Fruit fly (Drosophila melanogaster) whole organism, wandering third instar larva: Measurements from ENCODE around the gene klar.

Source experiments
- Abd-B ChIP-seq: fragments of >200 bp; optimal IDR thresholded peaks from 2 replicates; lab custom pipeline; 2017; ENCODE audit warnings: missing biosample characterization, missing genetic modification characterization
- CG32264 ChIP-seq: fragments of 200-800 bp; sonication (Bioruptor generic); optimal IDR thresholded peaks from 2 replicates; lab custom pipeline; 2016; ENCODE audit warnings: missing biosample characterization, missing genetic modification characterization
- CG9705 ChIP-seq: fragments of 200-800 bp; sonication (Bioruptor generic); optimal IDR thresholded peaks from 2 replicates; lab custom pipeline; 2018; ENCODE audit warnings: missing biosample characterization, mild to moderate bottlenecking, missing genetic modification characterization
- CrebA ChIP-seq: fragments of 200-800 bp; sonication (Bioruptor generic); optimal IDR thresholded peaks from 2 replicates; lab custom pipeline; 2016; ENCODE audit warnings: missing biosample characterization, mild to moderate bottlenecking, missing genetic modification characterization, borderline replicate concordance
- Dfd ChIP-seq: fragments of >200 bp; optimal IDR thresholded peaks from 2 replicates; lab custom pipeline; 2017; ENCODE audit warnings: missing biosample characterization, missing genetic modification characterization
- Dif ChIP-seq: fragments of 200-275, 200-300 bp; sonication (Bioruptor generic); optimal IDR thresholded peaks from 2 replicates; lab custom pipeline; 2018; ENCODE audit warnings: missing biosample characterization, missing genetic modification characterization; ENCODE audit not compliant: partially characterized antibody
- HLH106 ChIP-seq: fragments of 200-800 bp; optimal IDR thresholded peaks from 3 replicates; lab custom pipeline; 2019; ENCODE audit warnings: missing biosample characterization, mild to moderate bottlenecking, missing genetic modification characterization, moderate library complexity
- Hnf4 ChIP-seq: fragments of 200-800 bp; sonication (Bioruptor generic); optimal IDR thresholded peaks from 2 replicates; lab custom pipeline; 2016; ENCODE audit warnings: missing biosample characterization, mild to moderate bottlenecking, missing genetic modification characterization
- Jra ChIP-seq: sonication (Bioruptor generic); optimal IDR thresholded peaks from 2 replicates; lab custom pipeline; 2016; ENCODE audit warnings: missing biosample characterization, missing genetic modification characterization
- Mio ChIP-seq: sonication (Bioruptor generic); optimal IDR thresholded peaks from 2 replicates; lab custom pipeline; 2016; ENCODE audit warnings: missing biosample characterization, missing genetic modification characterization
- Myc ChIP-seq: fragments of >200 bp; optimal IDR thresholded peaks from 2 replicates; lab custom pipeline; 2017
- N ChIP-seq: fragments of >200 bp; optimal IDR thresholded peaks from 2 replicates; lab custom pipeline; 2018; ENCODE audit warnings: missing biosample characterization, missing external identifiers, missing genetic modification characterization
- OdsH ChIP-seq: fragments of 200-800 bp; sonication (Bioruptor generic); optimal IDR thresholded peaks from 2 replicates; lab custom pipeline; 2016; ENCODE audit warnings: missing biosample characterization, mild to moderate bottlenecking, missing genetic modification characterization
- Rel ChIP-seq, 2 experiments: fragments of 200-800 bp; sonication (Bioruptor generic) in 1 of 2; optimal IDR thresholded peaks; 2 replicates in 1 of 2; 3 replicates in 1 of 2; lab custom pipeline; 2016 to 2019; ENCODE audit warnings: mild to moderate bottlenecking in 2 of 2, missing biosample characterization in 2 of 2, missing genetic modification characterization in 2 of 2, moderate library complexity in 1 of 2
- Sp1 ChIP-seq: fragments of 200-800 bp; sonication (Bioruptor generic); optimal IDR thresholded peaks from 3 replicates; lab custom pipeline; 2019; ENCODE audit warnings: missing biosample characterization, mild to moderate bottlenecking, missing genetic modification characterization, moderate library complexity
- Vsx2 ChIP-seq: fragments of 200-300, 225-300 bp; sonication (Bioruptor generic); optimal IDR thresholded peaks from 2 replicates; lab custom pipeline; 2018; ENCODE audit warnings: missing biosample characterization, missing genetic modification characterization; ENCODE audit not compliant: partially characterized antibody
- br ChIP-seq: fragments of 200-800 bp; sonication (Bioruptor generic); optimal IDR thresholded peaks from 2 replicates; lab custom pipeline; 2016; ENCODE audit warnings: missing biosample characterization, missing genetic modification characterization
- brk ChIP-seq: fragments of 200-800 bp; sonication (Bioruptor generic); optimal IDR thresholded peaks from 2 replicates; lab custom pipeline; 2016; ENCODE audit warnings: missing biosample characterization, mild to moderate bottlenecking, missing genetic modification characterization
- dl ChIP-seq, 2 experiments: fragments of 175-275, 200-275 bp in 1 of 2; fragments of 200-275 bp in 1 of 2; sonication (Bioruptor generic); optimal IDR thresholded peaks; lab custom pipeline; 2018; ENCODE audit warnings: mild to moderate bottlenecking in 2 of 2, missing biosample characterization in 2 of 2, missing genetic modification characterization in 2 of 2, moderate library complexity in 2 of 2; ENCODE audit not compliant: partially characterized antibody in 2 of 2, insufficient read depth in 1 of 2
- dmrt93B ChIP-seq: fragments of 200-800 bp; sonication (Bioruptor generic); optimal IDR thresholded peaks from 2 replicates; lab custom pipeline; 2018; ENCODE audit warnings: missing biosample characterization, mild to moderate bottlenecking, missing genetic modification characterization
- ey ChIP-seq: fragments of 200-800 bp; sonication (Bioruptor generic); optimal IDR thresholded peaks from 2 replicates; lab custom pipeline; 2016; ENCODE audit warnings: missing biosample characterization, missing genetic modification characterization
- foxo ChIP-seq, 2 experiments: fragments of 200-800 bp; sonication (Bioruptor generic); optimal IDR thresholded peaks; 2 replicates in 1 of 2; 3 replicates in 1 of 2; lab custom pipeline; 2016 to 2017; ENCODE audit warnings: missing biosample characterization in 2 of 2, missing genetic modification characterization in 2 of 2
- fru ChIP-seq: fragments of 200-800 bp; sonication (Bioruptor generic); optimal IDR thresholded peaks from 3 replicates; lab custom pipeline; 2016; ENCODE audit warnings: missing biosample characterization, mild to moderate bottlenecking, missing genetic modification characterization
- h ChIP-seq: fragments of 200-800 bp; sonication (Bioruptor generic); optimal IDR thresholded peaks from 3 replicates; lab custom pipeline; 2016; ENCODE audit warnings: missing biosample characterization, mild to moderate bottlenecking, missing genetic modification characterization
- jim ChIP-seq: fragments of 175-275, 200-325 bp; sonication (Bioruptor generic); optimal IDR thresholded peaks from 2 replicates; lab custom pipeline; 2016; ENCODE audit warnings: missing biosample characterization, mild to moderate bottlenecking, missing genetic modification characterization
- lola ChIP-seq: fragments of >200 bp; optimal IDR thresholded peaks from 2 replicates; lab custom pipeline; 2017; ENCODE audit warnings: missing biosample characterization, missing genetic modification characterization
- pan ChIP-seq: fragments of >200 bp; optimal IDR thresholded peaks from 2 replicates; lab custom pipeline; 2017
- psq ChIP-seq: fragments of 200-800 bp; sonication (Bioruptor generic); optimal IDR thresholded peaks from 3 replicates; lab custom pipeline; 2017; ENCODE audit warnings: missing biosample characterization, mild to moderate bottlenecking, missing genetic modification characterization, moderate library complexity
- rgr ChIP-seq: fragments of 200-800 bp; sonication (Bioruptor generic); optimal IDR thresholded peaks from 3 replicates; lab custom pipeline; 2016; ENCODE audit warnings: missing biosample characterization, mild to moderate bottlenecking, missing genetic modification characterization
- sv ChIP-seq: fragments of 200-800 bp; sonication (Bioruptor generic); optimal IDR thresholded peaks from 3 replicates; lab custom pipeline; 2016; ENCODE audit warnings: missing biosample characterization, missing genetic modification characterization
- tai ChIP-seq: sonication (Bioruptor generic); optimal IDR thresholded peaks from 2 replicates; lab custom pipeline; 2016; ENCODE audit warnings: missing biosample characterization, missing genetic modification characterization
- usp ChIP-seq: fragments of >200 bp; optimal IDR thresholded peaks from 2 replicates; lab custom pipeline; 2017; ENCODE audit warnings: missing biosample characterization, missing genetic modification characterization
- woc ChIP-seq: sonication (Bioruptor generic); optimal IDR thresholded peaks from 2 replicates; lab custom pipeline; 2016; ENCODE audit warnings: missing biosample characterization, mild to moderate bottlenecking, missing genetic modification characterization

The klar gene

dm6 chr3L:565964-566627 lies 25.7 kb upstream of the klar start (continued):
- TF ChIP-seq CG32264 (peak; percentile 27), brk (GFP tag; lab: Kevin White, UChicago) (no peak), pan (lab: Kevin White, UChicago) (no peak), h (GFP tag; lab: Kevin White, UChicago) (peak; percentile 78), br (GFP tag; lab: Kevin White, UChicago) (peak; percentile 73), N (GFP tag; lab: Kevin White, UChicago) (no peak)
- TF ChIP-seq, all 38 proteins: peak for 15

DNA sequence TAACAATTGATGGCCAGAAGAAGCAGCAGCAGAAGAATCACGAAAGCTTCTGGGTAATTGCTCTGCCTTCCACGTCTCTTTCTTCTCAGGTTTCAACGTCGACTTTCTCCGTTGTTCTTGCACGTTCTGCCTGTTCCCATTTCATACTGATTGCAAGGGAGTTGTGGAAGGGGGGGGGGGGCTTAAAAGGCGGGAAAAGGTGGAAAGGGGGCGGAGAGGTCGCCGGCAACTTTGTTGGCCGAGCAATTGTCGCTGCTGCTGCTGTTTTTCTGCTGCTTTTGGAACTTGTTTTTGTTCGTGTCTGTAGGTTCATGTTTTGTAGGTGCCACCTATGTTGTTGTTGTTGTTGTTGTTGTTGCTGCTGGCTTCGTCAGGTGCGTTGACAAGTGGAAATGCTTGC lies 25.1 kb upstream of the klar start:
- peak; percentile 73 for TF ChIP-seq psq (GFP tag; lab: Kevin White, UChicago)
- TF ChIP-seq dmrt93B (GFP tag; lab: Kevin White, UChicago), result no peak
- TF ChIP-seq, all 38 proteins: peak for 1

DNA sequence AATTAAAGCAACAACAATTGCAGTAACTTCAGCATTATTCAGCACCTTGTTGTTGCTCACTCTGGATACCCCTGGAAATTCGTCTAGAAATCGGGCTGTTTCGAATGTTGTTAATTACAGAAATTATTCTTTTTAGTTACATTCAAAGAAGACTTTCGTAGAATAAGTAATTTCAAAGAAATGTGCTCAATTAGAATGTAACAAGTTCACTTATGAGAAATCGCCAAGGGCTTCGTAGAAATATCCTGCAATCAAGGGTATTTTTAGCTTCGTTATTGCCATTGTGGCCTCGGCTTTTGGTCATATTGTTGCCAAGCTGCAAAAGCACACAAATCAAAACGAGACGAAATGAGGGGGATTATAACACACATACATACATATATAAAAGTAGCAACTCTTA lies 23.5 kb upstream of the klar start:
- TF ChIP-seq fru (GFP tag; lab: Kevin White, UChicago) (no peak), sv (GFP tag; lab: Kevin White, UChicago) (no peak), Mio (GFP tag; lab: Kevin White, UChicago) (no peak), usp (GFP tag; lab: Kevin White, UChicago) (no peak), woc (GFP tag; lab: Kevin White, UChicago) (no peak), dmrt93B (GFP tag; lab: Kevin White, UChicago) (no peak), dl (GFP tag; optimal IDR thresholded peaks at IDR 0.05; lab: Kevin White, UChicago; ENCODE audit: insufficient read depth in 1 of 2, partially characterized antibody in 2 of 2) (no peak)

dm6 chr3L:563002-563627 lies 22.7 kb upstream of the klar start:
- TF ChIP-seq usp (GFP tag; lab: Kevin White, UChicago) (no peak), Dif (no peak), jim (GFP tag; lab: Kevin White, UChicago) (no peak), CG9705 (GFP tag; lab: Kevin White, UChicago) (no peak), tai (GFP tag; lab: Kevin White, UChicago) (no peak), Dfd (GFP tag; lab: Kevin White, UChicago) (no peak), br (GFP tag; lab: Kevin White, UChicago) (peak; percentile 11), h (GFP tag; lab: Kevin White, UChicago) (peak; percentile 44), psq (GFP tag; lab: Kevin White, UChicago) (no peak), Rel (GFP tag; optimal IDR thresholded peaks at IDR 0.05; lab: Kevin White, UChicago) (no peak), Rel (tag; optimal IDR thresholded peaks at IDR 0.05; lab: Kevin White, UChicago) (no peak), HLH106 (tag; lab: Kevin White, UChicago) (peak; percentile 4), rgr (GFP tag; lab: Kevin White, UChicago) (peak; percentile 14), OdsH (GFP tag; lab: Kevin White, UChicago) (peak; percentile 4), Myc (lab: Kevin White, UChicago) (no peak), foxo (GFP tag; optimal IDR thresholded peaks at IDR 0.05; lab: Kevin White, UChicago) (peak in 1 of 2 experiments; percentile 14), CrebA (GFP tag; lab: Kevin White, UChicago) (no peak), dl (GFP tag; optimal IDR thresholded peaks at IDR 0.05; lab: Kevin White, UChicago; ENCODE audit: insufficient read depth in 1 of 2, partially characterized antibody in 2 of 2) (no peak), sv (GFP tag; lab: Kevin White, UChicago) (peak; percentile 2), Hnf4 (no peak), Jra (no peak), Vsx2 (GFP tag; lab: Kevin White, UChicago) (no peak), N (GFP tag; lab: Kevin White, UChicago) (no peak), ey (GFP tag; lab: Kevin White, UChicago) (peak; percentile 8), Sp1 (GFP tag; lab: Kevin White, UChicago) (no peak), Mio (GFP tag; lab: Kevin White, UChicago) (no peak), Abd-B (no peak), fru (GFP tag; lab: Kevin White, UChicago) (peak; percentile 13), CG32264 (no peak), lola (GFP tag; lab: Kevin White, UChicago) (no peak)
